Worm (Caenorhabditis elegans) whole organism, young adult: ENCODE measurements around the gene F02H6.6.
"Not testable (repeated sequence)": the region's sequence is repeated elsewhere in the genome, so short reads cannot be mapped to it uniquely, and the experiment has no call there.

Experiments
- B0035.1 ChIP-seq: sonication (generic microtip); optimal IDR thresholded peaks from 2 replicates; lab custom pipeline; 2016; ENCODE audit warnings: missing genetic modification characterization, mild to moderate bottlenecking, missing compliant biosample characterization, missing genotype, missing genetic modification reagents
- F33H1.4 ChIP-seq: fragments of 200-800 bp; sonication (Bioruptor generic); IDR thresholded peaks from 2 replicates; pipeline ENCODE4 v1.3.6; 2022; ENCODE audit warnings: missing genetic modification reagents, missing genetic modification characterization, missing compliant biosample characterization
- T07F8.4 ChIP-seq: sonication (generic microtip); optimal IDR thresholded peaks from 2 replicates; lab custom pipeline; 2016; ENCODE audit warnings: mild to moderate bottlenecking, missing genetic modification characterization, moderate library complexity, missing compliant biosample characterization
- Y56A3A.18 ChIP-seq: fragments of 200-800 bp; sonication (Bioruptor generic); IDR thresholded peaks from 2 replicates; pipeline ENCODE4 v1.3.6; 2022; ENCODE audit warnings: missing genetic modification reagents, missing genetic modification characterization, missing compliant biosample characterization
- ama-1 ChIP-seq, 3 experiments: fragments of 150-350 bp in 1 of 3; sonication (generic microtip) in 2 of 3; optimal IDR thresholded peaks; 2 replicates each; lab custom pipeline; 2014 to 2018; ENCODE audit warnings: missing biosample characterization in 2 of 3, missing genetic modification characterization in 2 of 3, missing genetic modification reagents in 2 of 3
- aptf-3 ChIP-seq: fragments of 200-800 bp; sonication (Bioruptor generic); IDR thresholded peaks from 2 replicates; pipeline ENCODE4 v1.3.6; 2022; ENCODE audit warnings: missing genetic modification characterization, missing compliant biosample characterization
- attf-6 ChIP-seq: fragments of 200-800 bp; sonication (Bioruptor generic); IDR thresholded peaks from 2 replicates; pipeline ENCODE4 v1.3.6; 2022; ENCODE audit warnings: missing genetic modification reagents, missing genetic modification characterization, missing compliant biosample characterization
- bed-2 ChIP-seq: fragments of 200-800 bp; sonication (Bioruptor generic); IDR thresholded peaks from 2 replicates; pipeline ENCODE4 v1.3.6; 2022; ENCODE audit warnings: missing genetic modification reagents, missing genetic modification characterization, missing compliant biosample characterization
- cebp-2 ChIP-seq: fragments of 200-800 bp; sonication (Bioruptor generic); IDR thresholded peaks from 2 replicates; pipeline ENCODE4 v1.3.6; 2022; ENCODE audit warnings: missing genetic modification characterization, missing compliant biosample characterization
- ceh-27 ChIP-seq: fragments of 200-800 bp; sonication (Bioruptor generic); optimal IDR thresholded peaks from 2 replicates; lab custom pipeline; 2018; ENCODE audit warnings: mild to moderate bottlenecking, missing genetic modification characterization, moderate library complexity, missing compliant biosample characterization
- ceh-40 ChIP-seq: fragments of 200-800 bp; sonication (Bioruptor generic); IDR thresholded peaks from 2 replicates; pipeline ENCODE4 v1.3.6; 2022; ENCODE audit warnings: missing genetic modification characterization, missing compliant biosample characterization
- dox-1 ChIP-seq: fragments of 200-800 bp; sonication (Bioruptor generic); IDR thresholded peaks from 2 replicates; pipeline ENCODE4 v1.3.6; 2022; ENCODE audit warnings: missing genetic modification reagents, missing genetic modification characterization, missing compliant biosample characterization
- dpl-1 ChIP-seq: fragments of 150-350 bp; optimal IDR thresholded peaks from 2 replicates; lab custom pipeline; 2014; ENCODE audit warnings: missing biosample characterization, missing genetic modification reagents, missing genetic modification characterization
- efl-1 ChIP-seq: fragments of 150-350 bp; optimal IDR thresholded peaks from 2 replicates; lab custom pipeline; 2014; ENCODE audit warnings: missing biosample characterization, missing genetic modification reagents, missing genetic modification characterization
- hlh-12 ChIP-seq: sonication (generic microtip); optimal IDR thresholded peaks from 2 replicates; lab custom pipeline; 2016; ENCODE audit warnings: missing genetic modification characterization, missing compliant biosample characterization
- hmg-1.2 ChIP-seq: fragments of 200-800 bp; sonication (Bioruptor generic); IDR thresholded peaks from 2 replicates; pipeline ENCODE4 v1.3.6; 2022; ENCODE audit warnings: missing genetic modification reagents, missing genetic modification characterization, missing compliant biosample characterization
- hmg-20 ChIP-seq: fragments of 200-800 bp; sonication (Bioruptor generic); IDR thresholded peaks from 2 replicates; pipeline ENCODE4 v1.3.6; 2022; ENCODE audit warnings: missing genetic modification reagents, missing genetic modification characterization, missing compliant biosample characterization
- hsf-1 ChIP-seq: fragments of 200-800 bp; sonication (Bioruptor generic); IDR thresholded peaks from 2 replicates; pipeline ENCODE4 v1.3.6; 2022; ENCODE audit warnings: missing genetic modification reagents, missing genetic modification characterization, missing compliant biosample characterization
- madf-6 ChIP-seq: fragments of 200-800 bp; sonication (Bioruptor generic); IDR thresholded peaks from 2 replicates; pipeline ENCODE4 v1.3.6; 2022; ENCODE audit warnings: missing genetic modification reagents, missing genetic modification characterization, missing compliant biosample characterization
- madf-8 ChIP-seq: fragments of 200-800 bp; sonication (Bioruptor generic); conservative IDR thresholded peaks from 2 replicates; pipeline ENCODE4 v1.3.6; 2022; ENCODE audit warnings: missing genetic modification reagents, missing genetic modification characterization, missing compliant biosample characterization
- pbrm-1 ChIP-seq: fragments of 200-800 bp; sonication (Bioruptor generic); IDR thresholded peaks from 2 replicates; pipeline ENCODE4 v1.3.6; 2022; ENCODE audit warnings: missing genetic modification reagents, missing genetic modification characterization, missing compliant biosample characterization
- snpc-1.1 ChIP-seq: sonication (generic microtip); optimal IDR thresholded peaks from 2 replicates; lab custom pipeline; 2017; ENCODE audit warnings: missing genetic modification characterization, mild to moderate bottlenecking, missing compliant biosample characterization, antibody characterized with exemption, moderate library complexity, missing genotype, missing genetic modification reagents; ENCODE audit not compliant: insufficient read depth
- snpc-3.4 ChIP-seq: sonication (generic microtip); optimal IDR thresholded peaks from 2 replicates; lab custom pipeline; 2017; ENCODE audit warnings: missing genetic modification characterization, mild to moderate bottlenecking, missing compliant biosample characterization, antibody characterized with exemption, moderate library complexity, missing genotype, missing genetic modification reagents
- snpc-4 ChIP-seq, 5 experiments: fragments of 150-350 bp in 1 of 5; sonication (generic microtip) in 4 of 5; optimal IDR thresholded peaks; 2 replicates each; lab custom pipeline; 2014 to 2018; ENCODE audit warnings: missing genetic modification characterization in 5 of 5, missing biosample characterization in 3 of 5, antibody characterized with exemption in 2 of 5, mild to moderate bottlenecking in 2 of 5, missing compliant biosample characterization in 2 of 5, missing genotype in 2 of 5, moderate library complexity in 2 of 5, missing genetic modification reagents in 1 of 5
- tlf-1 ChIP-seq: fragments of 200-800 bp; sonication (Bioruptor generic); optimal IDR thresholded peaks from 2 replicates; lab custom pipeline; 2018; ENCODE audit warnings: mild to moderate bottlenecking, missing genetic modification characterization, missing compliant biosample characterization
- unc-62 ChIP-seq: fragments of 150-350 bp; optimal IDR thresholded peaks from 2 replicates; lab custom pipeline; 2014; ENCODE audit warnings: missing biosample characterization, missing genetic modification reagents, missing genetic modification characterization
- zfh-2 ChIP-seq: fragments of 200-800 bp; sonication (Bioruptor generic); conservative IDR thresholded peaks from 2 replicates; pipeline ENCODE4 v1.3.6; 2022; ENCODE audit warnings: missing genetic modification reagents, missing genetic modification characterization, missing compliant biosample characterization
- ztf-28 ChIP-seq: fragments of 200-800 bp; sonication (Bioruptor generic); IDR thresholded peaks from 2 replicates; pipeline ENCODE4 v1.3.6; 2022; ENCODE audit warnings: missing genetic modification reagents, missing genetic modification characterization, missing compliant biosample characterization

F02H6.6 gene

ce11 chrIV:14219714-14220113 lies 11.0 kb downstream of the F02H6.6 start, which contains the start of gene sqrd-1:
TSS of gene sqrd-1 (plus strand) at chrIV:14219871.
- no peak for TF ChIP-seq bed-2 (GFP tag; lab: Robert Waterston, UW)
- 0 out of 2 replicates have a peak, but pooled peaks have one; percentile 20 for TF ChIP-seq dox-1 (GFP tag; lab: Robert Waterston, UW)
- TF ChIP-seq unc-62 (GFP tag; lab: Kevin White, UChicago) = no peak
- TF ChIP-seq snpc-3.4 (tag; lab: Kevin White, UChicago) = no peak
- peak; percentile 40 for TF ChIP-seq ama-1 (optimal IDR thresholded peaks at IDR 0.05; lab: Kevin White, UChicago)
- no peak for TF ChIP-seq ama-1 (GFP tag; optimal IDR thresholded peaks at IDR 0.05; lab: Kevin White, UChicago)
- TF ChIP-seq Y56A3A.18 = no peak

ce11 chrIV:14218526-14218925 lies 12.2 kb downstream of the F02H6.6 start:
- TF ChIP-seq hmg-1.2 (GFP tag; lab: Robert Waterston, UW) = peak; percentile 27; the same call in 1 of the 2 replicates
- not testable (repeated sequence) for TF ChIP-seq snpc-4 (GFP tag; optimal IDR thresholded peaks at IDR 0.05; lab: Kevin White, UChicago)
- TF ChIP-seq snpc-4 (tag; optimal IDR thresholded peaks at IDR 0.05; lab: Kevin White, UChicago) = peak in 1 of 4 experiments; percentile 89
- peak; percentile 93 for TF ChIP-seq attf-6
- 0 out of 2 replicates have a peak, but pooled peaks have one; percentile 9 for TF ChIP-seq madf-8 (GFP tag; lab: Robert Waterston, UW)
- peak; percentile 65; the same call in 1 of the 2 replicates for TF ChIP-seq pbrm-1
- TF ChIP-seq, all 124 proteins: peak for 5; not testable (repeated sequence) for 119

- peak; percentile 98 for TF ChIP-seq hsf-1 (GFP tag; lab: Robert Waterston, UW)
- TF ChIP-seq F33H1.4 = peak; percentile 48
- 0 out of 2 replicates have a peak, but pooled peaks have one; percentile 31 for TF ChIP-seq madf-6
- TF ChIP-seq dox-1 (GFP tag; lab: Robert Waterston, UW) = peak; percentile 58
- 0 out of 2 replicates have a peak, but pooled peaks have one; percentile 16 for TF ChIP-seq ceh-40 (GFP tag; lab: Robert Waterston, UW)
- 0 out of 2 replicates have a peak, but pooled peaks have one; percentile 12 for TF ChIP-seq aptf-3 (GFP tag; lab: Robert Waterston, UW)
These were observed 12.6 kb downstream of the F02H6.6 start for ce11 chrIV:14218113-14218512.

- no peak for TF ChIP-seq B0035.1 (tag; lab: Kevin White, UChicago)
- TF ChIP-seq zfh-2 (GFP tag; lab: Robert Waterston, UW) = no peak
- TF ChIP-seq ceh-27 (GFP tag; lab: Kevin White, UChicago) = no peak
- TF ChIP-seq efl-1 = peak; percentile 81
- no peak for TF ChIP-seq snpc-1.1
- TF ChIP-seq dpl-1 = peak; percentile 23
- TF ChIP-seq madf-6 = peak; percentile 68
- no peak for TF ChIP-seq snpc-4 (GFP tag; optimal IDR thresholded peaks at IDR 0.05; lab: Kevin White, UChicago)
- peak in 1 of 4 experiments; percentile 15 for TF ChIP-seq snpc-4 (tag; optimal IDR thresholded peaks at IDR 0.05; lab: Kevin White, UChicago)
- TF ChIP-seq ztf-28 = no peak
- TF ChIP-seq unc-62 (GFP tag; lab: Kevin White, UChicago) = no peak
- TF ChIP-seq T07F8.4 (tag; lab: Kevin White, UChicago) = no peak
- no peak for TF ChIP-seq tlf-1 (GFP tag; lab: Kevin White, UChicago)
- TF ChIP-seq madf-8 (GFP tag; lab: Robert Waterston, UW) = 0 out of 2 replicates have a peak, but pooled peaks have one; percentile 5
- TF ChIP-seq hlh-12 = no peak
- TF ChIP-seq ama-1 (optimal IDR thresholded peaks at IDR 0.05; lab: Kevin White, UChicago) = no peak
- no peak for TF ChIP-seq ama-1 (GFP tag; optimal IDR thresholded peaks at IDR 0.05; lab: Kevin White, UChicago)
- no peak for TF ChIP-seq hmg-20
These were observed 14.9 kb downstream of the F02H6.6 start for ce11 chrIV:14215777-14216176.

- TF ChIP-seq cebp-2 (GFP tag; lab: Robert Waterston, UW) = 0 out of 2 replicates have a peak, but pooled peaks have one; percentile 31
These were observed 22.3 kb downstream of the F02H6.6 start for ce11 chrIV:14208363-14208762.
